Worm (Caenorhabditis elegans) whole organism, L3 larva: ENCODE measurements around the gene bmy-1.
A peak's percentile ranks its signal among the peaks of the same experiment; 100 is the strongest.

Experiments used
- R02D3.7 ChIP-seq: fragments of 150-350 bp; optimal IDR thresholded peaks from 2 replicates; lab custom pipeline; 2014; ENCODE audit warnings: missing biosample characterization, missing genetic modification characterization
- ZK546.5 ChIP-seq: sonication (generic microtip); optimal IDR thresholded peaks from 2 replicates; lab custom pipeline; 2017; ENCODE audit warnings: missing biosample characterization, missing genetic modification characterization
- aly-2 ChIP-seq: fragments of 150-350 bp; optimal IDR thresholded peaks from 2 replicates; lab custom pipeline; 2014; ENCODE audit warnings: missing biosample characterization, missing genetic modification characterization
- ceh-16 ChIP-seq: sonication (generic microtip); optimal IDR thresholded peaks from 2 replicates; lab custom pipeline; 2017; ENCODE audit warnings: missing biosample characterization, missing genetic modification characterization
- ceh-28 ChIP-seq: fragments of 150-350 bp; optimal IDR thresholded peaks from 2 replicates; lab custom pipeline; 2014; ENCODE audit warnings: missing biosample characterization, missing genetic modification reagents, missing genetic modification characterization
- ceh-82 ChIP-seq: fragments of 150-350 bp; optimal IDR thresholded peaks from 2 replicates; lab custom pipeline; 2014; ENCODE audit warnings: missing biosample characterization, missing genetic modification characterization
- daf-12 ChIP-seq: fragments of 150-350 bp; optimal IDR thresholded peaks from 2 replicates; lab custom pipeline; 2014; ENCODE audit warnings: missing biosample characterization, missing genetic modification reagents, missing genetic modification characterization
- egl-27 ChIP-seq: sonication (generic microtip); optimal IDR thresholded peaks from 4 replicates; lab custom pipeline; 2017; ENCODE audit warnings: missing biosample characterization, missing genetic modification reagents, missing genetic modification characterization
- egl-5 ChIP-seq: fragments of 150-350 bp; optimal IDR thresholded peaks from 2 replicates; lab custom pipeline; 2017; ENCODE audit warnings: missing biosample characterization, missing genetic modification reagents, missing genetic modification characterization, inconsistent platforms
- elt-2 ChIP-seq: sonication (generic microtip); optimal IDR thresholded peaks from 2 replicates; lab custom pipeline; 2016; ENCODE audit warnings: missing genetic modification reagents, mild to moderate bottlenecking, missing genetic modification characterization, missing compliant biosample characterization
- elt-3 ChIP-seq, 3 experiments: fragments of 150-350 bp in 1 of 3; sonication (generic microtip) in 2 of 3; optimal IDR thresholded peaks; 2 replicates in 2 of 3; 4 replicates in 1 of 3; lab custom pipeline; 2014 to 2017; ENCODE audit warnings: missing biosample characterization in 3 of 3, missing genetic modification characterization in 3 of 3
- fkh-2 ChIP-seq: fragments of 150-350 bp; optimal IDR thresholded peaks from 2 replicates; lab custom pipeline; 2014; ENCODE audit warnings: missing biosample characterization, missing genetic modification reagents, missing genetic modification characterization
- fos-1 ChIP-seq: fragments of 150-350 bp; optimal IDR thresholded peaks from 2 replicates; lab custom pipeline; 2014; ENCODE audit warnings: missing biosample characterization, missing genetic modification characterization
- hmg-11 ChIP-seq: sonication (generic microtip); optimal IDR thresholded peaks from 2 replicates; lab custom pipeline; 2016; ENCODE audit warnings: missing genetic modification characterization, missing compliant biosample characterization
- lin-39 ChIP-seq: fragments of 150-350 bp; optimal IDR thresholded peaks from 2 replicates; lab custom pipeline; 2018; ENCODE audit warnings: missing biosample characterization, missing genetic modification reagents, missing genetic modification characterization
- lsy-12 ChIP-seq: sonication (generic microtip); optimal IDR thresholded peaks from 2 replicates; lab custom pipeline; 2016; ENCODE audit warnings: mild to moderate bottlenecking, missing genetic modification characterization, missing compliant biosample characterization
- mdl-1 ChIP-seq: fragments of 150-350 bp; optimal IDR thresholded peaks from 2 replicates; lab custom pipeline; 2014; ENCODE audit warnings: missing biosample characterization, missing genetic modification characterization
- mml-1 ChIP-seq: fragments of 150-350 bp; sonication (generic microtip); optimal IDR thresholded peaks from 3 replicates; lab custom pipeline; 2014; ENCODE audit warnings: missing biosample characterization, missing genetic modification characterization
- nfya-1 ChIP-seq: sonication (generic microtip); optimal IDR thresholded peaks from 2 replicates; lab custom pipeline; 2017; ENCODE audit warnings: missing genetic modification characterization, mild to moderate bottlenecking, missing compliant biosample characterization, antibody characterized with exemption, moderate library complexity; ENCODE audit not compliant: insufficient read depth
- nhr-12 ChIP-seq: fragments of 150-350 bp; optimal IDR thresholded peaks from 2 replicates; lab custom pipeline; 2014; ENCODE audit warnings: missing biosample characterization, missing genetic modification characterization
- nhr-23 ChIP-seq: fragments of 150-350 bp; optimal IDR thresholded peaks from 2 replicates; lab custom pipeline; 2014; ENCODE audit warnings: missing biosample characterization, missing genetic modification reagents, missing genetic modification characterization
- nhr-25 ChIP-seq: sonication (generic microtip); optimal IDR thresholded peaks from 2 replicates; lab custom pipeline; 2017; ENCODE audit warnings: missing biosample characterization, missing genetic modification characterization
- nhr-28 ChIP-seq: fragments of 150-350 bp; optimal IDR thresholded peaks from 2 replicates; lab custom pipeline; 2014; ENCODE audit warnings: missing biosample characterization, missing genetic modification characterization
- nhr-43 ChIP-seq: sonication (generic microtip); optimal IDR thresholded peaks from 2 replicates; lab custom pipeline; 2016; ENCODE audit warnings: mild to moderate bottlenecking, missing genetic modification characterization, missing compliant biosample characterization; ENCODE audit not compliant: poor library complexity, severe bottlenecking
- nhr-67 ChIP-seq: fragments of 150-350 bp; optimal IDR thresholded peaks from 2 replicates; lab custom pipeline; 2014; ENCODE audit warnings: missing biosample characterization, missing genetic modification characterization
- nhr-76 ChIP-seq: fragments of 150-350 bp; sonication (generic microtip); optimal IDR thresholded peaks from 5 replicates; lab custom pipeline; 2014; ENCODE audit warnings: missing biosample characterization, missing genetic modification characterization
- nhr-77 ChIP-seq: fragments of 150-350 bp; optimal IDR thresholded peaks from 2 replicates; lab custom pipeline; 2014; ENCODE audit warnings: missing biosample characterization, missing genetic modification characterization
- pha-4 ChIP-seq: fragments of 150-350 bp; optimal IDR thresholded peaks from 2 replicates; lab custom pipeline; 2014; ENCODE audit warnings: missing biosample characterization, missing genetic modification reagents, missing genetic modification characterization
- pqm-1 ChIP-seq: fragments of 150-350 bp; optimal IDR thresholded peaks from 2 replicates; lab custom pipeline; 2017; ENCODE audit warnings: missing biosample characterization, missing genetic modification characterization, inconsistent platforms
- sea-2 ChIP-seq: fragments of 150-350 bp; sonication (generic microtip); optimal IDR thresholded peaks from 4 replicates; lab custom pipeline; 2014; ENCODE audit warnings: missing biosample characterization, missing genetic modification reagents, missing genetic modification characterization
- skn-1 ChIP-seq: fragments of 150-350 bp; optimal IDR thresholded peaks from 2 replicates; lab custom pipeline; 2014; ENCODE audit warnings: missing biosample characterization, missing genetic modification characterization
- snpc-4 ChIP-seq: fragments of 150-350 bp; optimal IDR thresholded peaks from 2 replicates; lab custom pipeline; 2014; ENCODE audit warnings: missing biosample characterization, missing genetic modification characterization
- tbx-2 ChIP-seq: sonication (generic microtip); optimal IDR thresholded peaks from 2 replicates; lab custom pipeline; 2016; ENCODE audit warnings: mild to moderate bottlenecking, missing genetic modification characterization, missing compliant biosample characterization
- unc-62 ChIP-seq: fragments of 150-350 bp; sonication (generic microtip); optimal IDR thresholded peaks from 4 replicates; lab custom pipeline; 2014; ENCODE audit warnings: missing biosample characterization, missing genetic modification reagents, missing genetic modification characterization
- zag-1 ChIP-seq: fragments of 150-350 bp; optimal IDR thresholded peaks from 2 replicates; lab custom pipeline; 2014; ENCODE audit warnings: missing biosample characterization, missing genetic modification characterization
- ztf-11 ChIP-seq: fragments of 150-350 bp; optimal IDR thresholded peaks from 2 replicates; lab custom pipeline; 2014; ENCODE audit warnings: missing biosample characterization, missing genetic modification characterization
- ztf-4 ChIP-seq: fragments of 150-350 bp; optimal IDR thresholded peaks from 2 replicates; lab custom pipeline; 2014; ENCODE audit warnings: missing biosample characterization, missing genetic modification characterization

Gene bmy-1

DNA sequence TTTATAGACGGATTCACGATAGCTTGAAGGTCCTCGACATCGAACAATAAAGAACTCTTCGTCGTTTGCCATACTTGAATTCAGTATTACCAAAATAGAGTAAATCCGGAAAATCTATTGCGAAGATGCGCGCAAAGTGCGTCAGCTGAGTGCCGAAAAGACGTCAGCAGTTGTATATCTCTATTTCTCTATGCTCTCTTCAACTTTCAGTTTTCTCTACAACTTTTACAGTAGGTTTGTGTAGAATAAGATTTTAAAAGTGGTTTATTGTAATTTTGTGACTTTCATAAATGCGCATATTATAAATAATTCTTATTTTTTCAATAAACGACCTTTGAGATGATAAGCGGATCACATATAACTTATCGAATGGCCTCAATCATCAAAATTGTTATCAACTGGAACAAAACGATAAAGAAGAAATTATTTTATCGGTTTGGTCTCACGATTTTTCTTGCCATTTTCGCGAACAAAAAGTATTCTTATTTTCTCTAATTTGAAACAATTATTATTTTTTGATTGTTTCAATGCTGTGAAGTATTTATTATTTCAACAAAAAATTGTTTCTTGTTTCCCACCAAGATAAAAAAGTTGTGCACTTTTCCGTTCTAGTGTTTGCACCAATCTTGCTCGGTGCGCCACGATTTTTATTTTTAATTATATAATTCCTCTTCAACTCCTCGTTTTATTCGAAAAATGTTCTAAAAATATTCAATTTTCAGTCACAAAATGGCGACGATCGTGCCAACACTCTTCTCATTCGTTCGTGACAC is 15.0 kb downstream of the bmy-1 start, which contains the start of the genes agt-2 and F09E5.3 (continued):
- no peak for TF ChIP-seq mml-1 (tag; lab: Kevin White, UChicago)
- TF ChIP-seq fkh-2 (tag; lab: Kevin White, UChicago), result no peak
- peak; percentile 97 for TF ChIP-seq pha-4 (tag; lab: Kevin White, UChicago)
- peak; percentile 79 for TF ChIP-seq ceh-28 (tag; lab: Kevin White, UChicago)
- TF ChIP-seq nhr-28, result no peak
- no peak for TF ChIP-seq ceh-16
- TF ChIP-seq nhr-67 (tag; lab: Kevin White, UChicago), result no peak
- TF ChIP-seq, all 47 proteins: peak for 27

DNA sequence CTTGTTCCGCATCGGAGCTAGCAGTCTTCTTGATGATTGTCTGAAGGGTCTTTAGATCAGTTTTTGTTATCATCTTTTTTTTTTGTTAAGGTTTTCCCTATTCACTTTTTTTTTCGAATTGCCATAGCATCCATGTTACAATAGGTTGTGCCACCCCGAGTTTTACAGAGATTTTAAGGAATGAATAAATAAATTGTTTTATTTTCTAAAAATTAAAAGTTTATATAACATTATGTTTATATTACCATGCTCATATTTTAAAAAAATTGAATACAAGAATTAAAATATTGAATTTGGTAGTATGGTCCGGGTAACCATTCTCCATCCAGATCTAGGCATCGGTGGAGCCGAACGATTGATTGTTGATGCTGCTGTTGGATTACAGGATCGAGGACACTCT is 16.5 kb downstream of the bmy-1 start, which contains the start of gene algn-2:
algn-2 (plus strand) TSS at position 301 of the 400 bp plus-strand sequence.
- TF ChIP-seq elt-2 (tag; lab: Kevin White, UChicago), result peak; percentile 16
- no peak for TF ChIP-seq skn-1 (tag; lab: Kevin White, UChicago)
- TF ChIP-seq mdl-1 (tag; lab: Kevin White, UChicago), result no peak
- TF ChIP-seq unc-62 (GFP tag; lab: Kevin White, UChicago), result no peak
- TF ChIP-seq ztf-4 (tag; lab: Kevin White, UChicago), result no peak
- TF ChIP-seq lin-39 (tag; lab: Kevin White, UChicago), result no peak
- no peak for TF ChIP-seq fkh-2 (tag; lab: Kevin White, UChicago)

DNA sequence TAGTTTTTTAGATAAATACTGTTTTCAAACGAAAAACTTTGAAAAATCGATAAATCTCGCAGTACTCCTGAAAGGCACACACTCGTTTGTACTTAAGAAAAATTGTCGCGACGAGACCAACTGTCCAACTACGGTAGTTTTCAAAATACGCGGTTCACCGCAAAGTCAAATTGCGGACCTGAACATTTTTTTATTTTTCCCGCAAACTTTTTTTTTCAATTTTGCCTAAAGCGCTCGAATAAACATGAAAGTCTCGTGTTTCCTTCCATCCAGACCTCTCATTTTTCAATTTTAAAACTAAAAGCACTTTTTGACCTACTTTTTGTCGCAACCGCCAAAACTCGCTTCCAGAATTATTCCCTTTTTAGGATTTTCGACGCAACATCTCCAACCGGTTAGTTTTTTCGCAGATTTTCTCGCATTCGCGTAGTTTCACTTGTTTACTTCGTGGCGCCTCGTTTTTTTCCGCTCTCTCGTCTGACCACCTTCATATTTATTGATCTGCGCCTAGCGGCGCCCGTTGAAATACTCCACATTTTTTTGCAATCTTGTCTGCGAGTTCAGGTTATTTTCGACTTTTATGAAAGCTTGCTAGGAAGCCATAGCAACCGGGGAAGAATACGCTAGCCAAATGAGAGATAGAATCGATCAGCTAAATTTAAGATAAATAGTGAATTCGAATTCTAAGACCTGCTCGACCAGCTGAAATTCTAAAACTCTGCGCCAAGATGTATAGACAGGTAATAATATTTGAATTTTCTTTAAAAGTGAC is 19.2 kb downstream of the bmy-1 start, which contains the start of gene prdx-2:
prdx-2 (plus strand) TSS at position 729 of the 772 bp plus-strand sequence.
- TF ChIP-seq daf-12 (tag; lab: Kevin White, UChicago), result no peak
- TF ChIP-seq pha-4 (tag; lab: Kevin White, UChicago), result peak; percentile 63
- peak; percentile 15 for TF ChIP-seq snpc-4

DNA sequence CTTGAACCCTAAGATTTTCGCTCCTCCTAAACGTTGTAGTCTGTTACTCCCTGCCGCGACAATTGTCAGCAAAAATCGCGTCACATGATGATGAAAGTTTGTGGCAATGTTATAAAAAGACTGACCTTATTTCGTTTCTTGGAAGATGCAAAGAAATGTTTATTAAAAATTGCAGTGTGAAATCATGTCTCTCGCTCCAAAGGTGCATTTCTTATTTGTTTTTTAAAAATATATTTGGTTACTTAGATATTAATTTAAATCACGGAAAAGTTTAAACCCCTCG is 19.7 kb downstream of the bmy-1 start:
- TF ChIP-seq unc-62 (GFP tag; lab: Kevin White, UChicago) (no peak), egl-27 (no peak), R02D3.7 (no peak), mml-1 (tag; lab: Kevin White, UChicago) (no peak), sea-2 (no peak), nfya-1 (no peak), tbx-2 (tag; lab: Kevin White, UChicago) (no peak), nhr-25 (tag; lab: Kevin White, UChicago) (peak; percentile 68), nhr-43 (peak; percentile 5), mdl-1 (tag; lab: Kevin White, UChicago) (no peak), hmg-11 (tag; lab: Kevin White, UChicago) (no peak), daf-12 (tag; lab: Kevin White, UChicago) (no peak), ceh-82 (no peak), snpc-4 (no peak), nhr-12 (tag; lab: Kevin White, UChicago) (no peak), nhr-77 (tag; lab: Kevin White, UChicago) (no peak), aly-2 (tag; lab: Kevin White, UChicago) (no peak), nhr-23 (tag; lab: Kevin White, UChicago) (peak; percentile 9), fos-1 (tag; lab: Kevin White, UChicago) (no peak), nhr-76 (no peak), egl-5 (tag; lab: Kevin White, UChicago) (no peak), skn-1 (tag; lab: Kevin White, UChicago) (peak; percentile 82), pqm-1 (tag; lab: Kevin White, UChicago) (no peak), fkh-2 (tag; lab: Kevin White, UChicago) (no peak), lsy-12 (tag; lab: Kevin White, UChicago) (no peak), ZK546.5 (tag; lab: Kevin White, UChicago) (no peak), ztf-11 (tag; lab: Kevin White, UChicago) (no peak), ztf-4 (tag; lab: Kevin White, UChicago) (no peak), zag-1 (tag; lab: Kevin White, UChicago) (no peak), elt-3 (tag; optimal IDR thresholded peaks at IDR 0.05; lab: Kevin White, UChicago) (no peak), pha-4 (tag; lab: Kevin White, UChicago) (no peak)
- TF ChIP-seq, all 47 proteins: peak for 4
